Worm (Caenorhabditis elegans): ENCODE results near the gene srlf-19.

Gene srlf-19

ce11 chrV:465355-465754 lies 39.9 kb upstream of the srlf-19 start (continued):
- peak in 1 of 2 experiments; percentile 73 for TF ChIP-seq unc-62 (GFP tag; optimal IDR thresholded peaks at IDR 0.05 in 1 of 2)
- no peak for TF ChIP-seq unc-62 (tag; optimal IDR thresholded peaks at IDR 0.05)
- no peak for TF ChIP-seq ama-1 (optimal IDR thresholded peaks at IDR 0.05)
- TF ChIP-seq egl-27 (tag; optimal IDR thresholded peaks at IDR 0.05) = no peak
- no peak for TF ChIP-seq tra-1 (GFP tag; IDR thresholded peaks at IDR 0.05)
- TF ChIP-seq snpc-1.2 (GFP tag; IDR thresholded peaks at IDR 0.05) = no peak
- TF ChIP-seq egl-43 (GFP tag; IDR thresholded peaks at IDR 0.05) = no peak
- no peak for TF ChIP-seq ZK337.2 (GFP tag; IDR thresholded peaks at IDR 0.05)

- no peak for TF ChIP-seq nhr-42 (GFP tag; IDR thresholded peaks at IDR 0.05)
- peak; percentile 4 for TF ChIP-seq dve-1 (tag; optimal IDR thresholded peaks at IDR 0.05; ENCODE audit: insufficient read depth)
- no peak for TF ChIP-seq dpl-1 (GFP tag; optimal IDR thresholded peaks at IDR 0.05)
- peak in 1 of 2 experiments; percentile 73 for TF ChIP-seq unc-62 (GFP tag; optimal IDR thresholded peaks at IDR 0.05 in 1 of 2)
- TF ChIP-seq unc-62 (tag; optimal IDR thresholded peaks at IDR 0.05) = no peak
Observed at ce11 chrV:467507-467906, 37.8 kb upstream of the srlf-19 start.

ce11 chrV:468460-468859 lies 36.8 kb upstream of the srlf-19 start, which contains the start of gene srbc-57:
srbc-57 (minus strand) TSS chrV:468560.
- no peak for TF ChIP-seq ama-1 (optimal IDR thresholded peaks at IDR 0.05)
- TF ChIP-seq ces-1 (GFP tag; optimal IDR thresholded peaks at IDR 0.05) = no peak
- no peak for TF ChIP-seq aly-2 (tag; optimal IDR thresholded peaks at IDR 0.05)

- no peak for TF ChIP-seq ztf-7 (tag; optimal IDR thresholded peaks at IDR 0.05)
- TF ChIP-seq jun-1 (tag; optimal IDR thresholded peaks at IDR 0.05) = no peak
- no peak for TF ChIP-seq ceh-62 (tag; optimal IDR thresholded peaks at IDR 0.05)
Observed at ce11 chrV:472589-472988, 32.7 kb upstream of the srlf-19 start, which contains the start of gene srt-31. srt-31 (plus strand) TSS chrV:472889.

- TF ChIP-seq spr-3 (GFP tag; optimal IDR thresholded peaks at IDR 0.05) = no peak
- TF ChIP-seq mdl-1 (tag; optimal IDR thresholded peaks at IDR 0.05) = peak in 1 of 2 experiments; percentile 45
- no peak for TF ChIP-seq nhr-6 (tag; optimal IDR thresholded peaks at IDR 0.05)
- TF ChIP-seq aha-1 (tag) = no peak
- peak; percentile 71 for TF ChIP-seq dve-1 (tag; optimal IDR thresholded peaks at IDR 0.05; ENCODE audit: insufficient read depth)
- TF ChIP-seq F44E2.7 (GFP tag; IDR thresholded peaks at IDR 0.05) = no peak
- no peak for TF ChIP-seq sdz-12 (GFP tag; optimal IDR thresholded peaks at IDR 0.05)
- no peak for TF ChIP-seq T20F7.1 (GFP tag; optimal IDR thresholded peaks at IDR 0.05)
- no peak for TF ChIP-seq aly-2 (tag; optimal IDR thresholded peaks at IDR 0.05)
- peak; percentile 61 for TF ChIP-seq hlh-11 (tag; optimal IDR thresholded peaks at IDR 0.05)
- TF ChIP-seq pha-4 (GFP tag; IDR thresholded peaks at IDR 0.05) = no peak
- TF ChIP-seq pha-4 (tag; optimal IDR thresholded peaks at IDR 0.05) = no peak
- TF ChIP-seq D1046.2 (GFP tag; IDR thresholded peaks at IDR 0.05) = no peak
- TF ChIP-seq hmg-1.1 (GFP tag; IDR thresholded peaks at IDR 0.05) = no peak
- peak; percentile 80 for TF ChIP-seq nhr-28 (tag; optimal IDR thresholded peaks at IDR 0.05)
- no peak for TF ChIP-seq nhr-25 (tag; optimal IDR thresholded peaks at IDR 0.05; ENCODE audit: borderline replicate concordance, insufficient read depth)
- TF ChIP-seq nhr-77 (tag; optimal IDR thresholded peaks at IDR 0.05) = peak; percentile 47
- TF ChIP-seq tra-1 (GFP tag; IDR thresholded peaks at IDR 0.05) = no peak
- TF ChIP-seq dmd-6 (GFP tag; IDR thresholded peaks at IDR 0.05) = peak; percentile 79
- no peak for TF ChIP-seq nhr-76 (tag; optimal IDR thresholded peaks at IDR 0.05)
- TF ChIP-seq ZK546.5 (tag; optimal IDR thresholded peaks at IDR 0.05) = no peak
- peak; percentile 39 for TF ChIP-seq hlh-30 (tag; optimal IDR thresholded peaks at IDR 0.05; ENCODE audit: insufficient read depth)
- TF ChIP-seq ztf-11 (tag; optimal IDR thresholded peaks at IDR 0.05) = no peak
- no peak for TF ChIP-seq nhr-48 (tag; optimal IDR thresholded peaks at IDR 0.05)
- TF ChIP-seq ceh-32 (tag; optimal IDR thresholded peaks at IDR 0.05; ENCODE audit: poor library complexity) = no peak
- TF ChIP-seq daf-16 (GFP tag; optimal IDR thresholded peaks at IDR 0.05) = no peak
- peak; percentile 75 for TF ChIP-seq daf-16 (tag; optimal IDR thresholded peaks at IDR 0.05)
- TF ChIP-seq php-3 (GFP tag; IDR thresholded peaks at IDR 0.05) = peak; percentile 94
- peak; percentile 46 for TF ChIP-seq pqm-1 (tag; optimal IDR thresholded peaks at IDR 0.05)
- peak; percentile 27 for TF ChIP-seq mxl-3 (GFP tag; optimal IDR thresholded peaks at IDR 0.05)
- TF ChIP-seq F37D6.2 (tag; optimal IDR thresholded peaks at IDR 0.05) = no peak
- TF ChIP-seq daf-12 (tag; optimal IDR thresholded peaks at IDR 0.05) = no peak
Observed at ce11 chrV:474516-474915, 30.8 kb upstream of the srlf-19 start, which contains the start of gene nhr-99. nhr-99 (plus strand) TSS chrV:474778.

Measured in whole organism, L4 larva.